Worm (Caenorhabditis elegans) whole organism, mixed stage, embryonic: ENCODE data around the gene F42A9.17.

Experiments
- ces-1 ChIP-seq: fragments of 150-350 bp; optimal IDR thresholded peaks from 2 replicates; lab custom pipeline; 2014; ENCODE audit warnings: missing biosample characterization, missing genetic modification reagents, missing genetic modification characterization
- elt-3 ChIP-seq: fragments of 150-350 bp; optimal IDR thresholded peaks from 2 replicates; lab custom pipeline; 2014; ENCODE audit warnings: missing biosample characterization, missing genetic modification characterization
- lin-13 ChIP-seq: fragments of 150-350 bp; optimal IDR thresholded peaks from 2 replicates; lab custom pipeline; 2014; ENCODE audit warnings: missing biosample characterization, missing genetic modification characterization
- nhr-237 ChIP-seq: fragments of 150-350 bp; optimal IDR thresholded peaks from 2 replicates; lab custom pipeline; 2014; ENCODE audit warnings: missing biosample characterization, missing genetic modification characterization
- nhr-28 ChIP-seq: fragments of 150-350 bp; optimal IDR thresholded peaks from 2 replicates; lab custom pipeline; 2014; ENCODE audit warnings: missing biosample characterization, missing genetic modification characterization
- pha-4 ChIP-seq: fragments of 150-350 bp; optimal IDR thresholded peaks from 2 replicates; lab custom pipeline; 2018; ENCODE audit warnings: missing biosample characterization, missing genetic modification reagents, missing genetic modification characterization
- sptf-1 ChIP-seq: sonication (generic microtip); optimal IDR thresholded peaks from 2 replicates; lab custom pipeline; 2017; ENCODE audit warnings: mild to moderate bottlenecking, missing genetic modification characterization, moderate library complexity, missing compliant biosample characterization
- ztf-11 ChIP-seq: fragments of 150-350 bp; optimal IDR thresholded peaks from 2 replicates; lab custom pipeline; 2014; ENCODE audit warnings: missing biosample characterization, missing genetic modification characterization

- TF ChIP-seq elt-3 (tag; lab: Kevin White, UChicago): no peak
- TF ChIP-seq nhr-28 (tag; lab: Kevin White, UChicago): no peak
- TF ChIP-seq lin-13 (tag; lab: Kevin White, UChicago): no peak
- no peak for TF ChIP-seq ces-1 (GFP tag; lab: Kevin White, UChicago)
- TF ChIP-seq nhr-237: no peak
- no peak for TF ChIP-seq pha-4 (tag; lab: Kevin White, UChicago)
- no peak for TF ChIP-seq ztf-11 (tag; lab: Kevin White, UChicago)
- TF ChIP-seq sptf-1 (tag; lab: Kevin White, UChicago): no peak
These were observed 16.5 kb upstream of the F42A9.17 start for ce11 chrIV:8628262-8628661.
